Worm (Caenorhabditis elegans) whole organism, late embryonic: ENCODE data around the gene npp-24.

ENCODE experiments used
- C08G9.2 ChIP-seq: sonication (generic microtip); optimal IDR thresholded peaks from 2 replicates; lab custom pipeline; 2016; ENCODE audit warnings: mild to moderate bottlenecking, missing genetic modification characterization, moderate library complexity, missing compliant biosample characterization
- K02D7.2 ChIP-seq: sonication (generic microtip); optimal IDR thresholded peaks from 2 replicates; lab custom pipeline; 2017; ENCODE audit warnings: mild to moderate bottlenecking, missing genetic modification characterization, missing compliant biosample characterization
- K09A11.1 ChIP-seq: sonication (generic microtip); optimal IDR thresholded peaks from 2 replicates; lab custom pipeline; 2017; ENCODE audit warnings: antibody characterized with exemption, mild to moderate bottlenecking, missing genetic modification characterization, missing compliant biosample characterization; ENCODE audit not compliant: insufficient read depth
- T23F11.4 ChIP-seq: fragments of 200-800 bp; sonication (Bioruptor generic); optimal IDR thresholded peaks from 2 replicates; lab custom pipeline; 2018; ENCODE audit warnings: mild to moderate bottlenecking, missing genetic modification characterization, missing compliant biosample characterization
- ama-1 ChIP-seq: fragments of 150-350 bp; optimal IDR thresholded peaks from 2 replicates; lab custom pipeline; 2014
- ceh-18 ChIP-seq: sonication (generic microtip); optimal IDR thresholded peaks from 2 replicates; lab custom pipeline; 2016; ENCODE audit warnings: missing genetic modification characterization, missing compliant biosample characterization
- ceh-22 ChIP-seq: sonication (generic microtip); optimal IDR thresholded peaks from 2 replicates; lab custom pipeline; 2017; ENCODE audit warnings: missing biosample characterization, missing genetic modification characterization
- ceh-24 ChIP-seq: sonication (generic microtip); optimal IDR thresholded peaks from 2 replicates; lab custom pipeline; 2016; ENCODE audit warnings: mild to moderate bottlenecking, missing genetic modification characterization, missing compliant biosample characterization
- ceh-30 ChIP-seq: fragments of 150-350 bp; optimal IDR thresholded peaks from 2 replicates; lab custom pipeline; 2014; ENCODE audit warnings: missing biosample characterization, missing genetic modification characterization
- ceh-34 ChIP-seq: sonication (generic microtip); optimal IDR thresholded peaks from 2 replicates; lab custom pipeline; 2016; ENCODE audit warnings: mild to moderate bottlenecking, missing genetic modification characterization, missing compliant biosample characterization
- ceh-45 ChIP-seq: fragments of 200-800 bp; sonication (Bioruptor generic); IDR thresholded peaks from 2 replicates; pipeline ENCODE4 v1.3.6; 2022; ENCODE audit warnings: missing genetic modification reagents, missing genetic modification characterization, missing compliant biosample characterization
- ceh-48 ChIP-seq: sonication (generic microtip); optimal IDR thresholded peaks from 2 replicates; lab custom pipeline; 2016; ENCODE audit warnings: missing genetic modification characterization, inconsistent platforms, missing compliant biosample characterization
- che-1 ChIP-seq: sonication (generic microtip); optimal IDR thresholded peaks from 2 replicates; lab custom pipeline; 2016; ENCODE audit warnings: mild to moderate bottlenecking, missing genetic modification characterization, missing compliant biosample characterization
- dmd-4 ChIP-seq: sonication (generic microtip); optimal IDR thresholded peaks from 2 replicates; lab custom pipeline; 2016; ENCODE audit warnings: borderline replicate concordance, missing genetic modification characterization, missing compliant biosample characterization
- dve-1 ChIP-seq: sonication (generic microtip); optimal IDR thresholded peaks from 2 replicates; lab custom pipeline; 2017; ENCODE audit warnings: antibody characterized with exemption, mild to moderate bottlenecking, missing genetic modification characterization, missing compliant biosample characterization
- elt-2 ChIP-seq: sonication (generic microtip); optimal IDR thresholded peaks from 2 replicates; lab custom pipeline; 2016; ENCODE audit warnings: missing genetic modification reagents, missing genetic modification characterization, missing compliant biosample characterization
- elt-4 ChIP-seq: sonication (generic microtip); optimal IDR thresholded peaks from 2 replicates; lab custom pipeline; 2016; ENCODE audit warnings: missing genetic modification characterization, missing compliant biosample characterization
- ets-4 ChIP-seq: sonication (generic microtip); optimal IDR thresholded peaks from 2 replicates; lab custom pipeline; 2016; ENCODE audit warnings: missing genetic modification characterization, missing compliant biosample characterization
- eyg-1 ChIP-seq: sonication (generic microtip); optimal IDR thresholded peaks from 2 replicates; lab custom pipeline; 2016; ENCODE audit warnings: missing genotype, missing genetic modification characterization, missing compliant biosample characterization
- fax-1 ChIP-seq: sonication (generic microtip); optimal IDR thresholded peaks from 2 replicates; lab custom pipeline; 2016; ENCODE audit warnings: missing genotype, missing genetic modification characterization, missing compliant biosample characterization
- fkh-6 ChIP-seq: sonication (generic microtip); optimal IDR thresholded peaks from 2 replicates; lab custom pipeline; 2016; ENCODE audit warnings: missing genetic modification characterization, missing compliant biosample characterization
- gmeb-2 ChIP-seq: sonication (generic microtip); optimal IDR thresholded peaks from 2 replicates; lab custom pipeline; 2016; ENCODE audit warnings: missing genetic modification characterization, inconsistent platforms, missing compliant biosample characterization
- hlh-15 ChIP-seq: sonication (generic microtip); optimal IDR thresholded peaks from 2 replicates; lab custom pipeline; 2016; ENCODE audit warnings: missing genetic modification characterization, missing compliant biosample characterization
- lim-6 ChIP-seq: sonication (generic microtip); optimal IDR thresholded peaks from 2 replicates; lab custom pipeline; 2016; ENCODE audit warnings: missing genetic modification characterization, missing compliant biosample characterization
- lin-11 ChIP-seq: fragments of 200-800 bp; sonication (Bioruptor generic); optimal IDR thresholded peaks from 2 replicates; lab custom pipeline; 2018; ENCODE audit warnings: mild to moderate bottlenecking, missing genetic modification characterization, missing compliant biosample characterization
- madf-2 ChIP-seq: sonication (generic microtip); optimal IDR thresholded peaks from 2 replicates; lab custom pipeline; 2017; ENCODE audit warnings: missing genetic modification characterization, missing compliant biosample characterization
- mec-3 ChIP-seq: sonication (generic microtip); optimal IDR thresholded peaks from 2 replicates; lab custom pipeline; 2016; ENCODE audit warnings: borderline replicate concordance, missing genetic modification characterization, missing compliant biosample characterization
- nhr-11 ChIP-seq: fragments of 150-350 bp; optimal IDR thresholded peaks from 2 replicates; lab custom pipeline; 2014; ENCODE audit warnings: missing biosample characterization, missing genetic modification characterization
- npax-4 ChIP-seq: sonication (generic microtip); optimal IDR thresholded peaks from 2 replicates; lab custom pipeline; 2016; ENCODE audit warnings: missing genetic modification characterization, missing compliant biosample characterization
- pat-9 ChIP-seq: fragments of 200-800 bp; sonication (Bioruptor generic); optimal IDR thresholded peaks from 2 replicates; lab custom pipeline; 2018; ENCODE audit warnings: mild to moderate bottlenecking, missing genetic modification characterization, moderate library complexity, missing compliant biosample characterization
- pha-2 ChIP-seq: sonication (generic microtip); optimal IDR thresholded peaks from 2 replicates; lab custom pipeline; 2017; ENCODE audit warnings: mild to moderate bottlenecking, missing genetic modification characterization, missing compliant biosample characterization
- pqm-1 ChIP-seq: sonication (generic microtip); optimal IDR thresholded peaks from 2 replicates; lab custom pipeline; 2016; ENCODE audit warnings: missing genetic modification characterization, missing compliant biosample characterization
- pros-1 ChIP-seq: fragments of 150-350 bp; optimal IDR thresholded peaks from 2 replicates; lab custom pipeline; 2014; ENCODE audit warnings: missing biosample characterization, missing genetic modification reagents, missing genetic modification characterization
- rnt-1 ChIP-seq: sonication (generic microtip); optimal IDR thresholded peaks from 2 replicates; lab custom pipeline; 2016; ENCODE audit warnings: missing genetic modification characterization, missing compliant biosample characterization
- sdc-2 ChIP-seq: sonication (generic microtip); optimal IDR thresholded peaks from 2 replicates; lab custom pipeline; 2016; ENCODE audit warnings: missing genotype, missing genetic modification characterization, missing compliant biosample characterization
- sox-4 ChIP-seq: sonication (generic microtip); optimal IDR thresholded peaks from 2 replicates; lab custom pipeline; 2017; ENCODE audit warnings: mild to moderate bottlenecking, missing genetic modification characterization, inconsistent platforms, missing compliant biosample characterization
- syd-9 ChIP-seq: sonication (generic microtip); optimal IDR thresholded peaks from 2 replicates; lab custom pipeline; 2016; ENCODE audit warnings: mild to moderate bottlenecking, missing genetic modification characterization, moderate library complexity, missing compliant biosample characterization
- tbx-2 ChIP-seq: sonication (generic microtip); optimal IDR thresholded peaks from 2 replicates; lab custom pipeline; 2016; ENCODE audit warnings: missing genetic modification characterization, missing compliant biosample characterization
- tbx-7 ChIP-seq: sonication (generic microtip); optimal IDR thresholded peaks from 2 replicates; lab custom pipeline; 2016; ENCODE audit warnings: missing genotype, missing genetic modification characterization, missing compliant biosample characterization
- ttx-3 ChIP-seq: sonication (generic microtip); optimal IDR thresholded peaks from 2 replicates; lab custom pipeline; 2016; ENCODE audit warnings: missing genetic modification reagents, missing genetic modification characterization, missing compliant biosample characterization
- unc-3 ChIP-seq, 2 experiments: fragments of 200-800 bp in 1 of 2; sonication (Bioruptor generic) in 1 of 2; sonication (generic microtip) in 1 of 2; conservative IDR thresholded peaks in 1 of 2; optimal IDR thresholded peaks in 1 of 2; 2 replicates each; pipeline versions ENCODE4 v1.3.6 to Lab custom; 2016 to 2022; ENCODE audit warnings: missing compliant biosample characterization in 2 of 2, missing genetic modification characterization in 2 of 2, missing genetic modification reagents in 1 of 2
- unc-42 ChIP-seq: sonication (generic microtip); optimal IDR thresholded peaks from 2 replicates; lab custom pipeline; 2016; ENCODE audit warnings: missing genotype, missing genetic modification characterization, missing compliant biosample characterization
- unc-55 ChIP-seq: sonication (generic microtip); optimal IDR thresholded peaks from 2 replicates; lab custom pipeline; 2017; ENCODE audit warnings: missing biosample characterization, missing genetic modification reagents, missing genetic modification characterization
- unc-86 ChIP-seq: sonication (generic microtip); optimal IDR thresholded peaks from 2 replicates; lab custom pipeline; 2016; ENCODE audit warnings: missing genetic modification characterization, missing compliant biosample characterization
- ztf-16 ChIP-seq: sonication (generic microtip); optimal IDR thresholded peaks from 2 replicates; lab custom pipeline; 2017; ENCODE audit warnings: missing genetic modification characterization, missing compliant biosample characterization

npp-24 gene

ce11 chrII:5517643-5518042 lies 12.0 kb downstream of the npp-24 start, which contains the start of gene ZK177.9:
Gene ZK177.9 (minus strand): TSS chrII:5517743.
- TF ChIP-seq tbx-2 (tag; lab: Kevin White, UChicago) (no peak), eyg-1 (tag; lab: Kevin White, UChicago) (no peak), lin-11 (tag; lab: Kevin White, UChicago) (no peak), lim-6 (tag; lab: Kevin White, UChicago) (no peak), unc-3 (GFP tag; conservative IDR thresholded peaks at IDR 0.05; lab: Robert Waterston, UW) (no peak), unc-3 (tag; optimal IDR thresholded peaks at IDR 0.05; lab: Kevin White, UChicago) (no peak), sdc-2 (tag; lab: Kevin White, UChicago) (no peak), unc-42 (no peak), nhr-11 (tag; lab: Kevin White, UChicago) (no peak), mec-3 (tag; lab: Kevin White, UChicago) (no peak), hlh-15 (tag; lab: Kevin White, UChicago) (no peak), ceh-22 (tag; lab: Kevin White, UChicago) (no peak), ets-4 (no peak), dmd-4 (tag; lab: Kevin White, UChicago) (no peak)

ce11 chrII:5518055-5518454 lies 12.4 kb downstream of the npp-24 start:
- no peak for TF ChIP-seq tbx-7 (tag; lab: Kevin White, UChicago)
- no peak for TF ChIP-seq fax-1
- TF ChIP-seq C08G9.2 (tag; lab: Kevin White, UChicago) = no peak
- no peak for TF ChIP-seq lin-11 (tag; lab: Kevin White, UChicago)
- no peak for TF ChIP-seq ama-1 (lab: Kevin White, UChicago)
- TF ChIP-seq syd-9 (tag; lab: Kevin White, UChicago) = no peak
- no peak for TF ChIP-seq K02D7.2
- no peak for TF ChIP-seq sdc-2 (tag; lab: Kevin White, UChicago)
- no peak for TF ChIP-seq hlh-15 (tag; lab: Kevin White, UChicago)

- TF ChIP-seq gmeb-2 (tag; lab: Kevin White, UChicago) (no peak), pat-9 (no peak), unc-86 (tag; lab: Kevin White, UChicago) (no peak), madf-2 (tag; lab: Kevin White, UChicago) (no peak), pha-2 (tag; lab: Kevin White, UChicago) (no peak)
These were observed 13.2 kb downstream of the npp-24 start, which contains the start of gene ZK177.2 for ce11 chrII:5518910-5519309. Gene ZK177.2 (plus strand): TSS chrII:5519210.

ce11 chrII:5521411-5521810 lies 15.7 kb downstream of the npp-24 start, which contains the start of gene ZK177.12:
Gene ZK177.12 (plus strand): TSS chrII:5521711.
- TF ChIP-seq elt-2 (tag; lab: Kevin White, UChicago) = no peak
- no peak for TF ChIP-seq elt-4
- no peak for TF ChIP-seq ceh-18
- no peak for TF ChIP-seq sdc-2 (tag; lab: Kevin White, UChicago)
- TF ChIP-seq ztf-16 (tag; lab: Kevin White, UChicago) = no peak
- no peak for TF ChIP-seq rnt-1 (tag; lab: Kevin White, UChicago)
- no peak for TF ChIP-seq ceh-48

- TF ChIP-seq pqm-1 (tag; lab: Kevin White, UChicago) (no peak), tbx-7 (tag; lab: Kevin White, UChicago) (no peak), T23F11.4 (no peak), sox-4 (tag; lab: Kevin White, UChicago) (no peak), unc-55 (GFP tag; lab: Kevin White, UChicago) (no peak), ttx-3 (tag; lab: Kevin White, UChicago) (no peak), K09A11.1 (tag; lab: Kevin White, UChicago) (no peak), ceh-48 (no peak), ztf-16 (tag; lab: Kevin White, UChicago) (no peak), dmd-4 (tag; lab: Kevin White, UChicago) (no peak), ceh-30 (tag; lab: Kevin White, UChicago) (no peak), pros-1 (tag; lab: Kevin White, UChicago) (no peak), ceh-45 (GFP tag; lab: Robert Waterston, UW) (no peak), ceh-34 (tag; lab: Kevin White, UChicago) (no peak), npax-4 (tag; lab: Kevin White, UChicago) (no peak), fkh-6 (tag; lab: Kevin White, UChicago) (no peak), unc-86 (tag; lab: Kevin White, UChicago) (no peak), ceh-24 (tag; lab: Kevin White, UChicago) (no peak), che-1 (tag; lab: Kevin White, UChicago) (no peak), dve-1 (no peak)
These were observed 17.0 kb downstream of the npp-24 start, which contains the start of gene ZK177.11 for ce11 chrII:5522637-5523036. Gene ZK177.11 (plus strand): TSS chrII:5522937.
